Worm (Caenorhabditis elegans) whole organism, L4/young adult: ENCODE measurements around the gene fbxb-16.

Source experiments
- W03F9.2 ChIP-seq: fragments of 150-350 bp; optimal IDR thresholded peaks from 2 replicates; lab custom pipeline; 2014; ENCODE audit warnings: missing biosample characterization, missing genetic modification characterization
- him-1 ChIP-seq: sonication (generic microtip); optimal IDR thresholded peaks from 2 replicates; lab custom pipeline; 2016; ENCODE audit warnings: missing genotype, missing genetic modification reagents, missing genetic modification characterization, missing compliant biosample characterization

DNA sequence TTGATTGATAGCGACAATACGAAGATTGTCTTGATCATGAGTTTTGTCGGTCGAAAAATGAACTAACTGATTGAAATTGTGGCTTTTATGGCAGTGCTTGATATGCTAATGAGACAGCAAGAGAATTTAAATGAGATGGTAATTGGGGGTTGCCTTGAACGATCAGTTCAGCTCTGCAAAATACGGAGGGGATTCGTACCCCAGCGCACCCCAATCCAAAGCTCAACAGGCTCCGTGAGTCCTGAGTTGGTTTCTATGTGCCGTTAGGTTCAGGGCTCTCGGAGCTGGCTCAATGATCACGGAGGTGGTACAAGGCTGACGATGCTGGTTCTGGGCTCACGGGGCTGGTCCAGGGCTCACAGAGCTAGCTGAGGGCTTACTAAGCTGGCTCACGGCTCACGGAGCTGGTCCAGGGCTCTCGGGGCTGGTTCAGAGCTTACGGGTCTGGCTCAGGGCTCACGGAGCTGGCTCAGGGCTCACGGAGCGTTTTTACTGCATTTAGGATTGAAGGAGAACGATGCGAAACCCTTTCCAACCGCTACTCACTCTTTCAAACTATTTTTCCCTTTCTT, 6.8 kb downstream of the fbxb-16 start, which contains the start of gene ZC204.6:
- TF ChIP-seq him-1 (tag; lab: Kevin White, UChicago) = no peak
- TF ChIP-seq W03F9.2 (tag; lab: Kevin White, UChicago) = no peak
